Fruit fly (Drosophila melanogaster) whole organism, embryonic: ENCODE measurements around the gene Nasp.
A peak's percentile ranks its signal among the peaks of the same experiment; 100 is the strongest.

ENCODE experiments used
- Aef1 ChIP-seq: fragments of 200-800 bp; sonication (Bioruptor generic); IDR thresholded peaks from 3 replicates; pipeline ENCODE4 v1.3.6; 2022; ENCODE audit warnings: missing biosample characterization, missing genetic modification characterization
- B-H2 ChIP-seq: fragments of 200-800 bp; sonication (Bioruptor generic); optimal IDR thresholded peaks from 2 replicates; lab custom pipeline; 2018; ENCODE audit warnings: missing biosample characterization, mild to moderate bottlenecking, missing genetic modification characterization
- CG10267 ChIP-seq: fragments of 200-800 bp; sonication (Bioruptor generic); optimal IDR thresholded peaks from 2 replicates; lab custom pipeline; 2018; ENCODE audit warnings: missing biosample characterization, mild to moderate bottlenecking, missing genetic modification characterization, moderate library complexity
- CG10274 ChIP-seq: fragments of 200-800 bp; sonication (Bioruptor generic); optimal IDR thresholded peaks from 3 replicates; lab custom pipeline; 2017; ENCODE audit warnings: missing biosample characterization, mild to moderate bottlenecking, missing genetic modification characterization
- CG10321 ChIP-seq: fragments of 200-800 bp; sonication (Bioruptor generic); IDR thresholded peaks from 2 replicates; pipeline ENCODE4 v1.3.6; 2022; ENCODE audit warnings: missing biosample characterization, missing genetic modification characterization
- CG10366 ChIP-seq: fragments of 200-800 bp; sonication (Bioruptor generic); IDR thresholded peaks from 2 replicates; pipeline ENCODE4 v1.3.6; 2022; ENCODE audit warnings: missing biosample characterization, missing genetic modification characterization
- CG12155 ChIP-seq: fragments of 200-800 bp; sonication (Bioruptor generic); optimal IDR thresholded peaks from 3 replicates; lab custom pipeline; 2016; ENCODE audit warnings: missing biosample characterization, missing genetic modification characterization
- CG14014 ChIP-seq: fragments of 200-800 bp; sonication (Bioruptor generic); IDR thresholded peaks from 2 replicates; pipeline ENCODE4 v1.3.6; 2022; ENCODE audit warnings: missing biosample characterization, missing genetic modification characterization
- CG14050 ChIP-seq: fragments of 200-800 bp; sonication (Bioruptor generic); IDR thresholded peaks from 3 replicates; pipeline ENCODE4 v1.3.6; 2022; ENCODE audit warnings: missing biosample characterization, missing genetic modification characterization
- CG1602 ChIP-seq: fragments of 200-800 bp; sonication (Bioruptor generic); optimal IDR thresholded peaks from 3 replicates; lab custom pipeline; 2016; ENCODE audit warnings: missing biosample characterization, missing genetic modification characterization
- CG1792 ChIP-seq: fragments of 200-800 bp; sonication (Bioruptor generic); optimal IDR thresholded peaks from 2 replicates; lab custom pipeline; 2016; ENCODE audit warnings: missing biosample characterization, missing genetic modification characterization
- CG2120 ChIP-seq: fragments of 200-800 bp; sonication (Bioruptor generic); optimal IDR thresholded peaks from 3 replicates; lab custom pipeline; 2016; ENCODE audit warnings: missing biosample characterization, missing genetic modification characterization
- CG2129 ChIP-seq: fragments of 200-800 bp; sonication (Bioruptor generic); IDR thresholded peaks from 2 replicates; pipeline ENCODE4 v1.3.6; 2022; ENCODE audit warnings: missing biosample characterization, missing genetic modification characterization; ENCODE audit not compliant: partially characterized antibody
- CG30431 ChIP-seq: fragments of 200-800 bp; sonication (Bioruptor generic); optimal IDR thresholded peaks from 2 replicates; lab custom pipeline; 2017; ENCODE audit warnings: missing biosample characterization, missing genetic modification characterization
- CG31224 ChIP-seq: fragments of 200-800 bp; sonication (Bioruptor generic); IDR thresholded peaks from 2 replicates; pipeline ENCODE4 v1.3.6; 2022; ENCODE audit warnings: missing biosample characterization, missing genetic modification characterization
- CG32772 ChIP-seq: fragments of 200-800 bp; sonication (Bioruptor generic); IDR thresholded peaks from 2 replicates; pipeline ENCODE4 v1.3.6; 2022; ENCODE audit warnings: missing biosample characterization, missing genetic modification characterization
- CG7839 ChIP-seq: fragments of 200-800 bp; sonication (Bioruptor generic); optimal IDR thresholded peaks from 3 replicates; lab custom pipeline; 2018; ENCODE audit warnings: missing biosample characterization, mild to moderate bottlenecking, missing genetic modification characterization, moderate library complexity
- CG8359 ChIP-seq: fragments of 200-800 bp; sonication (Bioruptor generic); optimal IDR thresholded peaks from 2 replicates; lab custom pipeline; 2017; ENCODE audit warnings: missing biosample characterization, mild to moderate bottlenecking, missing genetic modification characterization, borderline replicate concordance
- CG9609 ChIP-seq: fragments of 200-800 bp; sonication (Bioruptor generic); optimal IDR thresholded peaks from 3 replicates; lab custom pipeline; 2016; ENCODE audit warnings: missing biosample characterization, missing genetic modification characterization
- CrebB ChIP-seq: fragments of 200-800 bp; sonication (Bioruptor generic); optimal IDR thresholded peaks from 3 replicates; lab custom pipeline; 2018; ENCODE audit warnings: missing biosample characterization, mild to moderate bottlenecking, missing genetic modification characterization
- E2f2 ChIP-seq: fragments of 200-800 bp; sonication (Bioruptor generic); IDR thresholded peaks from 2 replicates; pipeline ENCODE4 v1.3.6; 2022; ENCODE audit warnings: missing biosample characterization, missing genetic modification characterization
- Eip74EF ChIP-seq, 2 experiments: fragments of 200-800 bp in 1 of 2; fragments of >200 bp in 1 of 2; sonication (Bioruptor generic) in 1 of 2; optimal IDR thresholded peaks; 2 replicates each; lab custom pipeline; 2017 to 2019; ENCODE audit warnings: missing biosample characterization in 2 of 2, missing genetic modification characterization in 2 of 2, mild to moderate bottlenecking in 1 of 2, moderate library complexity in 1 of 2
- HLH54F ChIP-seq: fragments of 200-800 bp; sonication (Bioruptor generic); optimal IDR thresholded peaks from 3 replicates; lab custom pipeline; 2016; ENCODE audit warnings: missing biosample characterization, missing genetic modification characterization
- Myb ChIP-seq: fragments of 200-800 bp; sonication (Bioruptor generic); optimal IDR thresholded peaks from 2 replicates; lab custom pipeline; 2016; ENCODE audit warnings: missing biosample characterization, missing genetic modification characterization
- Nf-YA ChIP-seq: fragments of 200-800 bp; sonication (Bioruptor generic); IDR thresholded peaks from 2 replicates; pipeline ENCODE4 v1.3.6; 2022; ENCODE audit warnings: missing biosample characterization, missing genetic modification characterization
- NfI ChIP-seq: fragments of 200-800 bp; sonication (Bioruptor generic); optimal IDR thresholded peaks from 3 replicates; lab custom pipeline; 2018; ENCODE audit warnings: missing biosample characterization, mild to moderate bottlenecking, missing genetic modification characterization, moderate library complexity
- Rfx ChIP-seq: fragments of 200-800 bp; sonication (Bioruptor generic); IDR thresholded peaks from 2 replicates; pipeline ENCODE4 v1.3.6; 2022; ENCODE audit warnings: missing biosample characterization, missing genetic modification characterization
- amos ChIP-seq: fragments of 200-800 bp; sonication (Bioruptor generic); IDR thresholded peaks from 2 replicates; pipeline ENCODE4 v1.3.6; 2022; ENCODE audit warnings: missing biosample characterization, missing genetic modification characterization; ENCODE audit not compliant: partially characterized antibody
- bab2 ChIP-seq: fragments of 200-800 bp; sonication (Bioruptor generic); optimal IDR thresholded peaks from 2 replicates; lab custom pipeline; 2016; ENCODE audit warnings: missing biosample characterization, missing genetic modification characterization
- bowl ChIP-seq: fragments of 200-800 bp; sonication (Bioruptor generic); IDR thresholded peaks from 2 replicates; pipeline ENCODE4 v1.3.6; 2022; ENCODE audit warnings: missing biosample characterization, missing genetic modification characterization
- cad ChIP-seq: fragments of >200 bp; optimal IDR thresholded peaks from 2 replicates; lab custom pipeline; 2017; ENCODE audit warnings: missing biosample characterization, missing genetic modification characterization
- cg ChIP-seq: fragments of 200-800 bp; sonication (Bioruptor generic); optimal IDR thresholded peaks from 3 replicates; lab custom pipeline; 2019; ENCODE audit warnings: missing biosample characterization, mild to moderate bottlenecking, missing genetic modification characterization, moderate library complexity
- chm ChIP-seq: fragments of 200-800 bp; sonication (Bioruptor generic); IDR thresholded peaks from 2 replicates; pipeline ENCODE4 v1.3.6; 2022; ENCODE audit warnings: missing biosample characterization, missing genetic modification characterization
- dan ChIP-seq: fragments of 200-800 bp; sonication (Bioruptor generic); IDR thresholded peaks from 2 replicates; pipeline ENCODE4 v1.3.6; 2022; ENCODE audit warnings: missing biosample characterization, missing genetic modification characterization
- dmrt11E ChIP-seq: fragments of 200-800 bp; sonication (Bioruptor generic); optimal IDR thresholded peaks from 3 replicates; lab custom pipeline; 2018; ENCODE audit warnings: missing biosample characterization, mild to moderate bottlenecking, missing genetic modification characterization, moderate library complexity
- ems ChIP-seq: fragments of 200-800 bp; sonication (Bioruptor generic); optimal IDR thresholded peaks from 3 replicates; lab custom pipeline; 2016; ENCODE audit warnings: missing biosample characterization, missing genetic modification characterization
- gem ChIP-seq: fragments of 200-800 bp; sonication (Bioruptor generic); optimal IDR thresholded peaks from 2 replicates; lab custom pipeline; 2019; ENCODE audit warnings: missing biosample characterization, mild to moderate bottlenecking, missing genetic modification characterization, moderate library complexity
- lab ChIP-seq: fragments of 200-800 bp; sonication (Bioruptor generic); optimal IDR thresholded peaks from 3 replicates; lab custom pipeline; 2017; ENCODE audit warnings: missing biosample characterization, missing genetic modification characterization, mild to moderate bottlenecking, moderate library complexity, missing genetic modification reagents
- lmd ChIP-seq: fragments of 200-800 bp; sonication (Bioruptor generic); IDR thresholded peaks from 2 replicates; pipeline ENCODE4 v1.3.6; 2022; ENCODE audit warnings: missing biosample characterization, missing genetic modification characterization
- lola ChIP-seq, 3 experiments: fragments of >200 bp in 2 of 3; fragments of 200-800 bp in 1 of 3; sonication (Bioruptor generic) in 1 of 3; optimal IDR thresholded peaks; 2 replicates each; lab custom pipeline; 2017 to 2019; ENCODE audit warnings: missing biosample characterization in 3 of 3, missing genetic modification characterization in 3 of 3, mild to moderate bottlenecking in 1 of 3, moderate library complexity in 1 of 3
- nom ChIP-seq: fragments of 200-800 bp; sonication (Bioruptor generic); optimal IDR thresholded peaks from 2 replicates; lab custom pipeline; 2017; ENCODE audit warnings: missing biosample characterization, missing genetic modification characterization, mild to moderate bottlenecking, moderate library complexity, missing genetic modification reagents
- onecut ChIP-seq: fragments of 200-800 bp; sonication (Bioruptor generic); IDR thresholded peaks from 2 replicates; pipeline ENCODE4 v1.3.6; 2022; ENCODE audit warnings: missing biosample characterization, missing genetic modification characterization
- prd ChIP-seq, 3 experiments: fragments of >200 bp in 2 of 3; fragments of 200-800 bp in 1 of 3; sonication (Bioruptor generic) in 1 of 3; optimal IDR thresholded peaks in 2 of 3; IDR thresholded peaks in 1 of 3; 2 replicates in 2 of 3; 3 replicates in 1 of 3; pipeline versions ENCODE4 v1.3.6 to Lab custom; 2017 to 2022; ENCODE audit warnings: missing biosample characterization in 1 of 3, missing genetic modification characterization in 1 of 3
- seq ChIP-seq: fragments of 200-800 bp; sonication (Bioruptor generic); IDR thresholded peaks from 2 replicates; pipeline ENCODE4 v1.3.6; 2022; ENCODE audit warnings: missing biosample characterization, missing genetic modification characterization
- sna ChIP-seq: fragments of 200-800 bp; sonication (Bioruptor generic); IDR thresholded peaks from 2 replicates; pipeline ENCODE4 v1.3.6; 2022; ENCODE audit warnings: missing biosample characterization, missing genetic modification characterization; ENCODE audit not compliant: partially characterized antibody
- sob ChIP-seq: fragments of 200-800 bp; sonication (Bioruptor generic); IDR thresholded peaks from 2 replicates; pipeline ENCODE4 v1.3.6; 2022; ENCODE audit warnings: missing biosample characterization, missing genetic modification characterization
- sqz ChIP-seq: fragments of 200-800 bp; sonication (Bioruptor generic); optimal IDR thresholded peaks from 3 replicates; lab custom pipeline; 2018; ENCODE audit warnings: missing biosample characterization, mild to moderate bottlenecking, missing genetic modification characterization
- ssp ChIP-seq: fragments of 200-800 bp; sonication (Bioruptor generic); IDR thresholded peaks from 2 replicates; pipeline ENCODE4 v1.3.6; 2022; ENCODE audit warnings: missing biosample characterization, missing genetic modification characterization
- tin ChIP-seq: fragments of 200-800 bp; sonication (Bioruptor generic); optimal IDR thresholded peaks from 3 replicates; lab custom pipeline; 2016; ENCODE audit warnings: missing biosample characterization, missing genetic modification characterization

Gene Nasp

DNA sequence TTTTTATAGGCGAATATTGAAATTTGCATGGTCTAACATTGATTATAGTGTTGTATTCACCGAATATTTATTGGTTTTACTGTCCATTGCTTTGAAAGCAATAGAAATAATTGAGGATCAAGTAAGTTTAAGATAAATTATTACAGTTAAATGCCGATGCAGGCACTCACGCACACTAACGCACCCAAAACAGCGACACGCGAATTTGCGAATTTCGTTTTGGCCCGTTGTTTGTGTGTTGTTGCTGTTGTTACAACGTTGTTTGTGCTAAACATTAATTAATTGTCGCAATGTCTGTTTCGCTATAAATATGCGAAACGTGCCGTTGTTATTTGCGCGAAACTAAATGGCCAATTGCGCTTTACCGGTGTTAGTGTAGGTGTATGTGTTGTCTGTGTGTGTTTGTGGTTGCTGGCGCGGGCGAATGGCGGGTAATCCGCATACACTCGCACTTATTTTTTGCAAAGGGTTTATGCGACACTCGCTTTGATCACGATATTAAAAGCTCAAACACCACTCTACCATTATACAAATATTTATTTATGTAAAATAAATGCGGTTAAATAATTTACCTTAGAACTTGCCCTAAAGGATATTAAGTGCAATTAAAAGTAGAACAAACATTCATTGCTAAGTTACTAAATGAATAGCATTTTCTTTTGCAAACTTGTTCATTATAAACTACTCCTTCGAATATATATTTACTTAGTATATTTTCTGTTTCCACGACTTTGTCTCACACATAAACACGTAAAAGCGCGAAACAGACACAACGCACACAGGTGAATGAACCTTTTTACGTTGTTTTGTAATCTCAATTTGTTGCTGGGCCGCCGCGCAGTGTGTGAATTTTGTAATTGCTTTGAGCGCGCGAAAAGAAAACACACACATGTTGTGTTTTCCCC, 525 bp downstream of the Nasp start (continued):
- TF ChIP-seq CG14050 (GFP tag; lab: Robert Waterston, UW) (no peak), nom (GFP tag; lab: Kevin White, UChicago) (no peak), lmd (GFP tag; lab: Robert Waterston, UW) (no peak), CG31224 (GFP tag; lab: Robert Waterston, UW) (0 out of 2 replicates have a peak, but pooled peaks have one; percentile 23), seq (GFP tag; lab: Robert Waterston, UW) (no peak), lola (GFP tag; optimal IDR thresholded peaks at IDR 0.05; lab: Kevin White, UChicago) (no peak), bab2 (GFP tag; lab: Kevin White, UChicago) (no peak), CG1792 (no peak), onecut (GFP tag; lab: Robert Waterston, UW) (no peak), Myb (GFP tag; lab: Kevin White, UChicago) (no peak), lab (no peak), CG30431 (GFP tag; lab: Kevin White, UChicago) (no peak), cad (no peak), B-H2 (GFP tag; lab: Kevin White, UChicago) (no peak), CG32772 (GFP tag; lab: Robert Waterston, UW) (no peak), bowl (GFP tag; lab: Robert Waterston, UW) (no peak), NfI (GFP tag; lab: Kevin White, UChicago) (no peak), sob (no peak), CG10366 (GFP tag; lab: Robert Waterston, UW) (no peak), CG1602 (no peak), HLH54F (GFP tag; lab: Kevin White, UChicago) (no peak), Rfx (0 out of 2 replicates have a peak, but pooled peaks have one; percentile 6), CG10274 (GFP tag; lab: Kevin White, UChicago) (no peak), ems (GFP tag; lab: Kevin White, UChicago) (no peak), CG12155 (GFP tag; lab: Kevin White, UChicago) (no peak), sna (GFP tag; lab: Robert Waterston, UW) (no peak), ssp (GFP tag; lab: Robert Waterston, UW) (no peak), CG14014 (0 out of 2 replicates have a peak, but pooled peaks have one; percentile 10), CrebB (no peak), prd (optimal IDR thresholded peaks at IDR 0.05; lab: Kevin White, UChicago) (no peak), prd (GFP tag; IDR thresholded peaks at IDR 0.05; lab: Robert Waterston, UW) (no peak), dan (GFP tag; lab: Robert Waterston, UW) (no peak), Nf-YA (GFP tag; lab: Robert Waterston, UW) (no peak), CG7839 (no peak), CG10321 (GFP tag; lab: Robert Waterston, UW) (no peak), E2f2 (GFP tag; lab: Robert Waterston, UW) (no peak; the same call in 1 of the 2 replicates), chm (GFP tag; lab: Robert Waterston, UW) (no peak), dmrt11E (tag; lab: Kevin White, UChicago) (no peak), Eip74EF (GFP tag; optimal IDR thresholded peaks at IDR 0.05; lab: Kevin White, UChicago) (no peak), CG10267 (no peak), CG2120 (GFP tag; lab: Kevin White, UChicago) (peak; percentile 3), CG2129 (GFP tag; lab: Robert Waterston, UW) (no peak), tin (GFP tag; lab: Kevin White, UChicago) (no peak), CG9609 (no peak), sqz (no peak), cg (peak; percentile 81), CG8359 (GFP tag; lab: Kevin White, UChicago) (no peak), amos (GFP tag; lab: Robert Waterston, UW) (no peak), gem (tag; lab: Kevin White, UChicago) (no peak), Aef1 (GFP tag; lab: Robert Waterston, UW) (no peak)
